Fruit fly (Drosophila melanogaster): ENCODE data around the gene ds.

DNA sequence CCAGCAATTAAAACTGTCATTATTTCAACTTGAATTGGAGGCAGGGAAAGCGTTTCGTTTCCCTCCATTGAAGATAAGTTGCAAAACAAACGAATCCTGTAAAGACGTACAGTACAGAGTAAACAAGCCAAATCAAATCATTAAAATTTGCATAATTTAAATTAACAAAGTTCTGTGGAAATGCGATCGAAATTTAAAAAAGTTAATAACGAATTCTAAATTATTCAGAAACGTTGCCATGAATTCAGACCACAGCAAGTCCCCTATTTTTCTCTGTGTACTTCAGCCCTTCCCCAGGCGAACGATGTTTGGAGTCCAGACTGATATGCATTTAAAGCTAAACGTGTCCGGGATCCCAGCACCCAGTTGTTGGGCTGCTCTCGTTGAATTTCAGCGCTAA lies 56.8 kb downstream of the ds start:
- TF ChIP-seq pan (optimal IDR thresholded peaks at IDR 0.05) (no peak), psq (optimal IDR thresholded peaks at IDR 0.05) (no peak), CG8478 (optimal IDR thresholded peaks at IDR 0.05) (no peak), EcR (GFP tag; optimal IDR thresholded peaks at IDR 0.05) (no peak)

Measured in whole organism.